Worm (Caenorhabditis elegans) whole organism, midembryonic: ENCODE results near the gene srw-67.

ENCODE experiments used
- tab-1 ChIP-seq: fragments of 200-800 bp; sonication (Bioruptor generic); IDR thresholded peaks from 2 replicates; pipeline ENCODE4 v1.3.6; 2022; ENCODE audit warnings: missing genetic modification characterization, missing compliant biosample characterization
- ztf-29 ChIP-seq: fragments of 200-800 bp; sonication (Bioruptor generic); IDR thresholded peaks from 2 replicates; pipeline ENCODE4 v1.3.6; 2022; ENCODE audit warnings: missing genetic modification reagents, missing genetic modification characterization, missing compliant biosample characterization

ce11 chrV:7379384-7379783, 38.1 kb upstream of the srw-67 start, which contains the start of gene srsx-24:
- TF ChIP-seq tab-1 (no peak), ztf-29 (GFP tag; lab: Robert Waterston, UW) (no peak)
